Worm (Caenorhabditis elegans): ENCODE measurements around the gene F15G9.1.

DNA sequence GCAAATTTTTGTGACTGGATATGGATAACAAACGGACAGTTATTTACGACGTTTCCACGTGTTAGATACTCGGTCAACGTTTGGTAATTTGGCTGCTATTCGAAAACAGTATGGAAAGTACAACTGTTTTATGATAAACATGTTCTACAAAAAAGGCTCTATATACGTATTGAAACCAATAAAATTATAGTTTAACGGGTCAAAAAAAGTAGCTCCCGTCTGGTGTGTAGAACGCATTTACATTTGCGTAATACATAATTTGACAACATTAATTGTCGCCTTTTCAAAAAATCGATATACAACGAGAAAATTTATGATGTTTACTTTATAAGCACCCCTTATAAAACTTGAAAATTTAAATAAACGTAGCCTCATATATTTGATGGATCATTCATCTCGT, 35.9 kb downstream of the F15G9.1 start:
- TF ChIP-seq ztf-23 (GFP tag; IDR thresholded peaks at IDR 0.05) (no peak), med-1 (GFP tag; optimal IDR thresholded peaks at IDR 0.05; ENCODE audit: insufficient read depth) (no peak), flt-1 (GFP tag; IDR thresholded peaks at IDR 0.05) (no peak), cog-1 (tag; optimal IDR thresholded peaks at IDR 0.05) (no peak), ztf-29 (GFP tag; IDR thresholded peaks at IDR 0.05) (no peak), T22C8.4 (GFP tag; IDR thresholded peaks at IDR 0.05) (no peak), klf-2 (GFP tag; conservative IDR thresholded peaks at IDR 0.05) (no peak), tab-1 (GFP tag; IDR thresholded peaks at IDR 0.05) (no peak)
